Worm (Caenorhabditis elegans): Measurements from ENCODE around the gene C16E9.1.

DNA sequence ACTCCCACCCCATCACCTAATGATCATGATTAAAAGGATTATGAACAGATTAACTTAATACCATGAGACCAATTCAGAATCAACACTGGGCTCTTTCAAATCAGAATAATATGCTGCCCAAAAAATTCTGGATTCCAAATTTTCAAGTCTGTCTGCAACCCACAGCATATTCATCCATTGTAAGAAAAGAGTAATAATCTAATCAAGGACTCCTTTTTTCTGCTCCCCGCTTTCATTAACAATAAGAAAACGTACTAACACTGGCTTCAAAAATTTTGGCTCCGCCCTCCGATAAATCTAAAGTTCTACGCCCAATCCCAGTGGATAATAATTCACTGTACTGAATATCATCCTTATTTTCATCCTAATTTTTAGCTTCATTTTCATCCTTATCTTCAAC is 48.2 kb downstream of the C16E9.1 start:
- TF ChIP-seq dao-5 (tag; optimal IDR thresholded peaks at IDR 0.05): no peak
- TF ChIP-seq him-1 (tag; optimal IDR thresholded peaks at IDR 0.05): no peak
